Worm (Caenorhabditis elegans) whole organism, mixed stage, embryonic: ENCODE data around the gene fbxb-18.

Source experiments
- ceh-39 ChIP-seq: fragments of 150-350 bp; optimal IDR thresholded peaks from 2 replicates; lab custom pipeline; 2014; ENCODE audit warnings: missing biosample characterization, missing genetic modification characterization
- elt-1 ChIP-seq: sonication (generic microtip); optimal IDR thresholded peaks from 2 replicates; lab custom pipeline; 2017; ENCODE audit warnings: missing genetic modification characterization, mild to moderate bottlenecking, missing compliant biosample characterization, antibody characterized with exemption, moderate library complexity, borderline replicate concordance; ENCODE audit not compliant: insufficient read depth
- lin-13 ChIP-seq: fragments of 150-350 bp; optimal IDR thresholded peaks from 2 replicates; lab custom pipeline; 2014; ENCODE audit warnings: missing biosample characterization, missing genetic modification characterization
- lsy-2 ChIP-seq: fragments of 150-350 bp; optimal IDR thresholded peaks from 2 replicates; lab custom pipeline; 2014; ENCODE audit warnings: missing biosample characterization, missing genetic modification characterization
- mep-1 ChIP-seq: fragments of 150-350 bp; optimal IDR thresholded peaks from 2 replicates; lab custom pipeline; 2017; ENCODE audit warnings: missing biosample characterization, missing genetic modification reagents, missing genetic modification characterization, inconsistent platforms
- nhr-28 ChIP-seq: fragments of 150-350 bp; optimal IDR thresholded peaks from 2 replicates; lab custom pipeline; 2014; ENCODE audit warnings: missing biosample characterization, missing genetic modification characterization
- sptf-1 ChIP-seq: sonication (generic microtip); optimal IDR thresholded peaks from 2 replicates; lab custom pipeline; 2017; ENCODE audit warnings: mild to moderate bottlenecking, missing genetic modification characterization, moderate library complexity, missing compliant biosample characterization
- unc-39 ChIP-seq: fragments of 150-350 bp; optimal IDR thresholded peaks from 2 replicates; lab custom pipeline; 2014; ENCODE audit warnings: missing biosample characterization, missing genetic modification characterization
- unc-62 ChIP-seq: fragments of 150-350 bp; optimal IDR thresholded peaks from 2 replicates; lab custom pipeline; 2014; ENCODE audit warnings: missing biosample characterization, missing genetic modification reagents, missing genetic modification characterization
- zip-8 ChIP-seq: fragments of 150-350 bp; optimal IDR thresholded peaks from 2 replicates; lab custom pipeline; 2014; ENCODE audit warnings: missing biosample characterization, missing genetic modification characterization

DNA sequence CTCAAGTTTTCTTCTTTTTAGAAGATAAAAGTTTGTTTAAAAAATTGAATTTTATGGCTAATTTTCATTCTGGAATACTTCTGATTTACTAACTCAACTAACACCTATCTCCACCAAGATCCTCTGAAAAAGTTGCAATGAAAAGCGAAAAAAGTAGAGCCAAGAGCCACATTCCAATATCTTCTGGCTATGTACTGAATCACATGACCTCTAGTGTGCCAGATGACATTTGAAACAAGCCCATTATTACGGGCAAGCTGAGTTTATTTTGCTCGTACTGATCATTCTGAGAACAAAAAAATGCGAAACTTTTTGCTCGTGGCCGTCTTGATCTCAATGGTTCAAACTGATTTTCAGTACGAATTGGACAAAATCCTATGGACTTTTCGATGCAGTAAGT, 9.6 kb downstream of the fbxb-18 start, which contains the start of gene irld-36:
- no peak for TF ChIP-seq ceh-39 (tag; lab: Kevin White, UChicago)
- TF ChIP-seq unc-39 (tag; lab: Kevin White, UChicago), result no peak
- no peak for TF ChIP-seq unc-62 (GFP tag; lab: Kevin White, UChicago)
- TF ChIP-seq lsy-2 (tag; lab: Kevin White, UChicago), result no peak
- no peak for TF ChIP-seq mep-1 (tag; lab: Kevin White, UChicago)
- TF ChIP-seq lin-13 (tag; lab: Kevin White, UChicago), result no peak
- no peak for TF ChIP-seq nhr-28 (tag; lab: Kevin White, UChicago)
- no peak for TF ChIP-seq zip-8 (tag; lab: Kevin White, UChicago)
- no peak for TF ChIP-seq elt-1 (tag; lab: Kevin White, UChicago)
- TF ChIP-seq sptf-1, result no peak
